Fruit fly (Drosophila melanogaster) whole organism, embryonic: ENCODE measurements around the gene Tlk.

Source experiments
- Adf1 ChIP-seq: fragments of 200-800 bp; sonication (Bioruptor generic); IDR thresholded peaks from 2 replicates; pipeline ENCODE4 v1.3.6; 2022; ENCODE audit warnings: missing biosample characterization, missing genetic modification characterization
- Blimp-1 ChIP-seq: fragments of 200-800 bp; sonication (Bioruptor generic); optimal IDR thresholded peaks from 3 replicates; lab custom pipeline; 2018; ENCODE audit warnings: missing biosample characterization, missing genetic modification characterization, mild to moderate bottlenecking, moderate library complexity, missing genetic modification reagents
- CG10565 ChIP-seq: fragments of 200-800 bp; sonication (Bioruptor generic); optimal IDR thresholded peaks from 3 replicates; lab custom pipeline; 2016; ENCODE audit warnings: missing biosample characterization, mild to moderate bottlenecking, missing genetic modification characterization
- CG10979 ChIP-seq: fragments of 200-800 bp; sonication (Bioruptor generic); optimal IDR thresholded peaks from 2 replicates; lab custom pipeline; 2018; ENCODE audit warnings: missing biosample characterization, mild to moderate bottlenecking, missing genetic modification characterization, moderate library complexity
- CG11504 ChIP-seq: fragments of 200-800 bp; sonication (Bioruptor generic); optimal IDR thresholded peaks from 3 replicates; lab custom pipeline; 2019; ENCODE audit warnings: missing biosample characterization, mild to moderate bottlenecking, missing genetic modification characterization, moderate library complexity
- CG12391 ChIP-seq: fragments of 200-800 bp; sonication (Bioruptor generic); optimal IDR thresholded peaks from 3 replicates; lab custom pipeline; 2018; ENCODE audit warnings: missing biosample characterization, mild to moderate bottlenecking, missing genetic modification characterization, moderate library complexity
- CG12769 ChIP-seq: fragments of 200-800 bp; sonication (Bioruptor generic); optimal IDR thresholded peaks from 2 replicates; lab custom pipeline; 2019; ENCODE audit warnings: missing biosample characterization, mild to moderate bottlenecking, missing genetic modification characterization, moderate library complexity
- CG1603 ChIP-seq: fragments of 200-800 bp; sonication (Bioruptor generic); optimal IDR thresholded peaks from 2 replicates; lab custom pipeline; 2019; ENCODE audit warnings: missing biosample characterization, mild to moderate bottlenecking, missing genetic modification characterization, moderate library complexity
- CG1832 ChIP-seq: fragments of 200-800 bp; sonication (Bioruptor generic); optimal IDR thresholded peaks from 2 replicates; lab custom pipeline; 2017; ENCODE audit warnings: missing biosample characterization, mild to moderate bottlenecking, missing genetic modification characterization, inconsistent platforms
- CG2889 ChIP-seq: fragments of 200-800 bp; sonication (Bioruptor generic); IDR thresholded peaks from 3 replicates; pipeline ENCODE4 v1.3.6; 2022; ENCODE audit warnings: missing biosample characterization, missing genetic modification characterization
- CG34224 ChIP-seq: fragments of 200-800 bp; sonication (Bioruptor generic); IDR thresholded peaks from 3 replicates; pipeline ENCODE4 v1.3.6; 2022; ENCODE audit warnings: missing biosample characterization, missing genetic modification characterization; ENCODE audit not compliant: partially characterized antibody
- CG4617 ChIP-seq: fragments of 200-800 bp; sonication (Bioruptor generic); optimal IDR thresholded peaks from 3 replicates; lab custom pipeline; 2016; ENCODE audit warnings: missing biosample characterization, missing genetic modification characterization, borderline replicate concordance
- CG6683 ChIP-seq: fragments of 200-800 bp; sonication (Bioruptor generic); optimal IDR thresholded peaks from 2 replicates; lab custom pipeline; 2017; ENCODE audit warnings: missing biosample characterization, mild to moderate bottlenecking, missing genetic modification characterization, missing genetic modification reagents
- CG7556 ChIP-seq: fragments of 200-800 bp; sonication (Bioruptor generic); optimal IDR thresholded peaks from 2 replicates; lab custom pipeline; 2017; ENCODE audit warnings: missing biosample characterization, mild to moderate bottlenecking, missing genetic modification characterization
- CG7839 ChIP-seq: fragments of 200-800 bp; sonication (Bioruptor generic); optimal IDR thresholded peaks from 3 replicates; lab custom pipeline; 2018; ENCODE audit warnings: missing biosample characterization, mild to moderate bottlenecking, missing genetic modification characterization, moderate library complexity
- CG8281 ChIP-seq: fragments of 200-800 bp; sonication (Bioruptor generic); optimal IDR thresholded peaks from 2 replicates; lab custom pipeline; 2018; ENCODE audit warnings: missing biosample characterization, mild to moderate bottlenecking, missing genetic modification characterization, moderate library complexity
- CG9876 ChIP-seq: fragments of 200-800 bp; sonication (Bioruptor generic); optimal IDR thresholded peaks from 2 replicates; lab custom pipeline; 2016; ENCODE audit warnings: missing biosample characterization, missing genetic modification characterization
- Chrac-16 ChIP-seq: fragments of 200-800 bp; sonication (Bioruptor generic); optimal IDR thresholded peaks from 3 replicates; lab custom pipeline; 2016; ENCODE audit warnings: missing biosample characterization, missing genetic modification characterization
- D ChIP-seq, 2 experiments: fragments of 200-800 bp in 1 of 2; fragments of >200 bp in 1 of 2; sonication (Bioruptor generic) in 1 of 2; optimal IDR thresholded peaks; 2 replicates in 1 of 2; 3 replicates in 1 of 2; lab custom pipeline; 2017; ENCODE audit warnings: mild to moderate bottlenecking in 1 of 2, missing biosample characterization in 1 of 2, missing genetic modification characterization in 1 of 2, missing genetic modification reagents in 1 of 2
- E2f2 ChIP-seq: fragments of 200-800 bp; sonication (Bioruptor generic); IDR thresholded peaks from 2 replicates; pipeline ENCODE4 v1.3.6; 2022; ENCODE audit warnings: missing biosample characterization, missing genetic modification characterization
- GATAe ChIP-seq: fragments of 200-800 bp; sonication (Bioruptor generic); conservative IDR thresholded peaks from 2 replicates; pipeline ENCODE4 v1.3.6; 2022; ENCODE audit warnings: missing biosample characterization, missing genetic modification characterization
- HLH3B ChIP-seq: fragments of 200-800 bp; sonication (Bioruptor generic); IDR thresholded peaks from 2 replicates; pipeline ENCODE4 v1.3.6; 2022; ENCODE audit warnings: missing biosample characterization, missing genetic modification characterization
- HLH4C ChIP-seq: fragments of 200-800 bp; sonication (Bioruptor generic); IDR thresholded peaks from 3 replicates; pipeline ENCODE4 v1.3.6; 2022; ENCODE audit warnings: missing biosample characterization, missing genetic modification characterization; ENCODE audit not compliant: partially characterized antibody
- Hey ChIP-seq: fragments of 200-800 bp; sonication (Bioruptor generic); optimal IDR thresholded peaks from 3 replicates; lab custom pipeline; 2018; ENCODE audit warnings: missing biosample characterization, mild to moderate bottlenecking, missing genetic modification characterization
- Hmr ChIP-seq: fragments of 200-800 bp; sonication (Bioruptor generic); optimal IDR thresholded peaks from 3 replicates; lab custom pipeline; 2017; ENCODE audit warnings: mild to moderate bottlenecking, missing biosample characterization, missing genetic modification reagents, missing genetic modification characterization
- Hr39 ChIP-seq: fragments of >200 bp; optimal IDR thresholded peaks from 2 replicates; lab custom pipeline; 2017
- Hsf ChIP-seq: fragments of 200-800 bp; sonication (Bioruptor generic); optimal IDR thresholded peaks from 3 replicates; lab custom pipeline; 2016; ENCODE audit warnings: missing biosample characterization, missing genetic modification characterization
- Sox100B ChIP-seq: fragments of 200-800 bp; sonication (Bioruptor generic); optimal IDR thresholded peaks from 3 replicates; lab custom pipeline; 2018; ENCODE audit warnings: missing biosample characterization, mild to moderate bottlenecking, missing genetic modification characterization
- Ssrp ChIP-seq: fragments of 200-800 bp; sonication (Bioruptor generic); optimal IDR thresholded peaks from 2 replicates; lab custom pipeline; 2018; ENCODE audit warnings: missing biosample characterization, mild to moderate bottlenecking, missing genetic modification characterization, moderate library complexity
- Xrp1 ChIP-seq: fragments of 200-800 bp; sonication (Bioruptor generic); IDR thresholded peaks from 2 replicates; pipeline ENCODE4 v1.3.6; 2022; ENCODE audit warnings: missing biosample characterization, missing genetic modification characterization
- ase ChIP-seq: fragments of 200-800 bp; sonication (Bioruptor generic); IDR thresholded peaks from 3 replicates; pipeline ENCODE4 v1.3.6; 2022; ENCODE audit warnings: missing biosample characterization, missing genetic modification characterization
- az2 ChIP-seq: fragments of 200-800 bp; sonication (Bioruptor generic); optimal IDR thresholded peaks from 3 replicates; lab custom pipeline; 2016; ENCODE audit warnings: missing biosample characterization, missing genetic modification characterization
- cg ChIP-seq: fragments of 200-800 bp; sonication (Bioruptor generic); optimal IDR thresholded peaks from 3 replicates; lab custom pipeline; 2019; ENCODE audit warnings: missing biosample characterization, mild to moderate bottlenecking, missing genetic modification characterization, moderate library complexity
- chif ChIP-seq, 2 experiments: fragments of 200-800 bp; sonication (Bioruptor generic); optimal IDR thresholded peaks; 3 replicates each; lab custom pipeline; 2016; ENCODE audit warnings: missing biosample characterization in 2 of 2, missing genetic modification characterization in 2 of 2
- disco-r ChIP-seq: fragments of 200-800 bp; sonication (Bioruptor generic); optimal IDR thresholded peaks from 2 replicates; lab custom pipeline; 2016; ENCODE audit warnings: missing biosample characterization, missing genetic modification characterization
- ftz-f1 ChIP-seq: fragments of 200-800 bp; sonication (Bioruptor generic); optimal IDR thresholded peaks from 2 replicates; lab custom pipeline; 2016; ENCODE audit warnings: missing biosample characterization, missing genetic modification characterization
- grn ChIP-seq: fragments of 200-800 bp; sonication (Bioruptor generic); optimal IDR thresholded peaks from 3 replicates; lab custom pipeline; 2017; ENCODE audit warnings: missing biosample characterization, missing genetic modification characterization
- kni ChIP-seq: fragments of 200-800 bp; sonication (Bioruptor generic); optimal IDR thresholded peaks from 3 replicates; lab custom pipeline; 2017; ENCODE audit warnings: mild to moderate bottlenecking, missing biosample characterization, missing genetic modification reagents, missing genetic modification characterization
- nerfin-1 ChIP-seq: fragments of 200-800 bp; sonication (Bioruptor generic); optimal IDR thresholded peaks from 3 replicates; lab custom pipeline; 2019; ENCODE audit warnings: missing biosample characterization, mild to moderate bottlenecking, missing genetic modification characterization, moderate library complexity
- nmo ChIP-seq: fragments of 200-800 bp; sonication (Bioruptor generic); optimal IDR thresholded peaks from 2 replicates; lab custom pipeline; 2018; ENCODE audit warnings: missing biosample characterization, mild to moderate bottlenecking, missing genetic modification characterization, moderate library complexity
- scrt ChIP-seq: fragments of 200-800 bp; sonication (Bioruptor generic); optimal IDR thresholded peaks from 2 replicates; lab custom pipeline; 2018; ENCODE audit warnings: missing biosample characterization, mild to moderate bottlenecking, missing genetic modification characterization, moderate library complexity
- sens ChIP-seq: fragments of 200-800 bp; sonication (Bioruptor generic); peaks from one replicate; lab custom pipeline; 2016; ENCODE audit warnings: missing biosample characterization, missing genetic modification characterization
- sim ChIP-seq: fragments of 200-800 bp; sonication (Bioruptor generic); IDR thresholded peaks from 2 replicates; pipeline ENCODE4 v1.3.6; 2022; ENCODE audit warnings: missing biosample characterization, missing genetic modification characterization
- ssp ChIP-seq: fragments of 200-800 bp; sonication (Bioruptor generic); IDR thresholded peaks from 2 replicates; pipeline ENCODE4 v1.3.6; 2022; ENCODE audit warnings: missing biosample characterization, missing genetic modification characterization
- unpg ChIP-seq: fragments of 200-800 bp; sonication (Bioruptor generic); optimal IDR thresholded peaks from 3 replicates; lab custom pipeline; 2018; ENCODE audit warnings: missing biosample characterization, mild to moderate bottlenecking, missing genetic modification characterization, moderate library complexity

The Tlk gene

DNA sequence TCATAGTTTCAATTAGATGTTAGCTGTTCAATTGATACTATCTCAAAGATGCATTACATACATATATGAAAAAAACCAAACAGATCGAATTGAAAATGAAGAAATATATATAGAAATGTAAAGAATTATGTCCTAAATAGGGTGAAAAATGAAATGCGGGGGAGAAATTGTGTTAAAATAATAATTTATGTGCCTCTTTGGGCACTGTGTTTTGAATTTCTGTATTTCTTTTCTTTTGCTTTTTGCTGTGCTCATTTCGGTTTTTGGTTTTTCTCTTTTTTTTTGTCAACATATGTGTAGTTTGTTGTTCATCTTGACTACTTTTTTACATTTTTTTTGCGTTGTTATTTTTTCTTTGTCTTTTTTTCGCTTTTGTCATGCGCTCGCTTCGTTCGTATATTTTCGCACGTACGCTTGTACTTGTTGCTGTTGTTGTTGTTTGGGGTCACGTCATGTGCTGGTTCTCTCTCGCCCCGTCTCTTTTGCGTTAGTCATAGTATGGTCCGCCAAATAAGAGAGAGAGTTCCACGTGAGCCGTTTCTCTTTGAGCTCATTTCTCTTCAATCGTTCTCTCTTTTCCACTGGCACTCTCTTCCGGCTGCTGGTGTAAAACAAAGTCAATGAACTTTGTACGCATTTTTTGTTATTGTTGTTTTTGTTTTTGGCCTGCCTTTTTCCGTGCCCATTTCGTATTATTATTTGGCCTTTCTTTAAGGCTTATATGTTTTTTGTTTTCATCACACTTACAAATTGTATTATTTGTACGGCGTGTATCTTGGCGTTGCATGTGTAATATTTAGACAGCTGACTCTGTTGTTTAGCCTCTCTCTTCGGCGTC is 24.4 kb upstream of the Tlk start (continued):
- TF ChIP-seq Sox100B (GFP tag; lab: Kevin White, UChicago) (no peak), ftz-f1 (no peak), nmo (GFP tag; lab: Kevin White, UChicago) (peak; percentile 18), Adf1 (GFP tag; lab: Robert Waterston, UW) (peak; percentile 10; the same call in 1 of the 2 replicates), CG10565 (GFP tag; lab: Kevin White, UChicago) (no peak), scrt (GFP tag; lab: Kevin White, UChicago) (peak; percentile 89), Hmr (GFP tag; lab: Kevin White, UChicago) (peak; percentile 24), CG34224 (GFP tag; lab: Robert Waterston, UW) (peak; percentile 38; the same call in 1 of the 3 replicates), CG12391 (tag; lab: Kevin White, UChicago) (peak; percentile 13), CG7556 (peak; percentile 31)
- TF ChIP-seq, all 482 proteins: peak for 54

DNA sequence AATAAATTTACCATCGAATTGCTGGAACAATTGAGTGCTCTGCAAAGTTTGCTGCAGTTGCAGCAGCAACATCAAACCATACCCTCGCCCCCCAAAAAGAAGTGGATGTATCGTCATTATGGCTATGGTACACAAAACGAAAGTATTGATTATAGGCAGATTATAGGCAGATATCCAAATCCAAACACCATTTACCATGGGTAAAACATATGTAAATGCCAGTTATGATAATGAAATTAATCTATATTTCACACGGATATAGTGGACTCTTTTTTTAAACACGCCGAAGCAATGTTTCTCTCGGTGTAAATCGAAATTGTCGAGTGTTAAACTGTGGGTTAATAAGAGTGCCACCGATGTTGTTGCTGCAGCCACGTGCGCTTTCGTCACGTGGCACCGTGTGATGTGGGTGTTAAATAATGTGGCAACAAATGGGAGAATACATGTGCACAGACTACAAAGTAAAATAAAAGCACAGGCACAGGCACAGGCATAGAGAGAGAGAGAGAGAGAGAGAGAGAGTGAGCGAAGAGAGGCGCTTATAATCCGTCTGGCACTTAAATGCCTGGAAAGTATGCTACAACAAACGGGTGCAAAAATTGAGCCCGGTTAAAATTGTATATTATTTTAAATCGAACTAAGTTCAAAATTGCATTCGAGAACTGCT is 23.1 kb upstream of the Tlk start:
- TF ChIP-seq az2 (GFP tag; lab: Kevin White, UChicago) (peak; percentile 12), CG7839 (tag; lab: Kevin White, UChicago) (no peak), sens (peak; percentile 79), ssp (GFP tag; lab: Robert Waterston, UW) (no peak), chif (GFP tag; optimal IDR thresholded peaks at IDR 0.05; lab: Kevin White, UChicago) (peak in 1 of 2 experiments; percentile 8), E2f2 (GFP tag; lab: Robert Waterston, UW) (no peak), Hr39 (lab: Kevin White, UChicago) (no peak), CG11504 (tag; lab: Kevin White, UChicago) (peak; percentile 22), Xrp1 (GFP tag; lab: Robert Waterston, UW) (0 out of 2 replicates have a peak, but pooled peaks have one; percentile 6), nerfin-1 (tag; lab: Kevin White, UChicago) (peak; percentile 23), CG8281 (no peak), CG1832 (GFP tag; lab: Kevin White, UChicago) (no peak), unpg (peak; percentile 32), Chrac-16 (peak; percentile 5), Blimp-1 (GFP tag; lab: Kevin White, UChicago) (peak; percentile 27), D (optimal IDR thresholded peaks at IDR 0.05; lab: Kevin White, UChicago) (no peak), D (GFP tag; optimal IDR thresholded peaks at IDR 0.05; lab: Kevin White, UChicago) (peak; percentile 13), Ssrp (tag; lab: Kevin White, UChicago) (no peak), ase (GFP tag; lab: Robert Waterston, UW) (no peak), CG10979 (tag; lab: Kevin White, UChicago) (peak; percentile 45), CG1603 (peak; percentile 61), disco-r (GFP tag; lab: Kevin White, UChicago) (no peak), sim (GFP tag; lab: Robert Waterston, UW) (no peak), kni (GFP tag; lab: Kevin White, UChicago) (peak; percentile 42), CG4617 (GFP tag; lab: Kevin White, UChicago) (no peak), CG9876 (GFP tag; lab: Kevin White, UChicago) (no peak), HLH4C (GFP tag; lab: Robert Waterston, UW) (no peak), Hey (tag; lab: Kevin White, UChicago) (peak; percentile 42), grn (GFP tag; lab: Kevin White, UChicago) (no peak), HLH3B (0 out of 2 replicates have a peak, but pooled peaks have one; percentile 6), CG2889 (GFP tag; lab: Robert Waterston, UW) (no peak), GATAe (GFP tag; lab: Robert Waterston, UW) (no peak), cg (GFP tag; lab: Kevin White, UChicago) (peak; percentile 7), CG6683 (GFP tag; lab: Kevin White, UChicago) (no peak), Hsf (no peak), CG12769 (no peak)
